Worm (Caenorhabditis elegans) whole organism, early embryonic: Measurements from ENCODE around the gene Y75D11A.2.
"Not testable (repeated sequence)": the region's sequence is repeated elsewhere in the genome, so short reads cannot be mapped to it uniquely, and the experiment has no call there.

Experiments used
- B0310.2 ChIP-seq: sonication (generic microtip); optimal IDR thresholded peaks from 2 replicates; lab custom pipeline; 2016; ENCODE audit warnings: mild to moderate bottlenecking, missing genetic modification characterization, missing compliant biosample characterization
- F13C5.2 ChIP-seq: sonication (generic microtip); optimal IDR thresholded peaks from 2 replicates; lab custom pipeline; 2017; ENCODE audit warnings: mild to moderate bottlenecking, missing genetic modification characterization, inconsistent platforms, missing compliant biosample characterization
- aly-1 ChIP-seq: sonication (generic microtip); optimal IDR thresholded peaks from 2 replicates; lab custom pipeline; 2016; ENCODE audit warnings: missing genetic modification characterization, missing compliant biosample characterization
- ama-1 ChIP-seq: fragments of 150-350 bp; optimal IDR thresholded peaks from 2 replicates; lab custom pipeline; 2014
- ceh-13 ChIP-seq: fragments of 200-800 bp; sonication (Bioruptor generic); optimal IDR thresholded peaks from 2 replicates; lab custom pipeline; 2018; ENCODE audit warnings: mild to moderate bottlenecking, missing genetic modification characterization, missing compliant biosample characterization
- ceh-36 ChIP-seq: sonication (generic microtip); optimal IDR thresholded peaks from 2 replicates; lab custom pipeline; 2016; ENCODE audit warnings: missing genetic modification characterization, inconsistent platforms, missing compliant biosample characterization
- ets-7 ChIP-seq: sonication (generic microtip); optimal IDR thresholded peaks from 2 replicates; lab custom pipeline; 2016; ENCODE audit warnings: missing genotype, missing genetic modification characterization, missing compliant biosample characterization
- flt-1 ChIP-seq: fragments of 200-800 bp; sonication (Bioruptor generic); IDR thresholded peaks from 2 replicates; pipeline ENCODE4 v1.3.6; 2022; ENCODE audit warnings: missing genetic modification characterization, missing compliant biosample characterization
- hmbx-1 ChIP-seq: sonication (generic microtip); optimal IDR thresholded peaks from 2 replicates; lab custom pipeline; 2016; ENCODE audit warnings: mild to moderate bottlenecking, missing genetic modification characterization, missing compliant biosample characterization
- hmg-4 ChIP-seq: fragments of 200-800 bp; sonication (Bioruptor generic); optimal IDR thresholded peaks from 2 replicates; lab custom pipeline; 2018; ENCODE audit warnings: mild to moderate bottlenecking, missing genetic modification characterization, missing compliant biosample characterization
- hnd-1 ChIP-seq: sonication (generic microtip); optimal IDR thresholded peaks from 2 replicates; lab custom pipeline; 2016; ENCODE audit warnings: missing genetic modification characterization, missing compliant biosample characterization
- pes-1 ChIP-seq: fragments of 200-800 bp; sonication (Bioruptor generic); IDR thresholded peaks from 2 replicates; pipeline ENCODE4 v1.3.6; 2022; ENCODE audit warnings: missing genetic modification reagents, missing genetic modification characterization, missing compliant biosample characterization
- scrt-1 ChIP-seq: fragments of 200-800 bp; sonication (Bioruptor generic); IDR thresholded peaks from 2 replicates; pipeline ENCODE4 v1.3.6; 2022; ENCODE audit warnings: missing genetic modification characterization, missing compliant biosample characterization
- sea-1 ChIP-seq: fragments of 200-800 bp; sonication (Bioruptor generic); conservative IDR thresholded peaks from 2 replicates; pipeline ENCODE4 v1.3.6; 2022; ENCODE audit warnings: missing genetic modification characterization, missing compliant biosample characterization
- tbx-11 ChIP-seq: fragments of 200-800 bp; sonication (Bioruptor generic); IDR thresholded peaks from 2 replicates; pipeline ENCODE4 v1.3.6; 2022; ENCODE audit warnings: missing genetic modification characterization, missing compliant biosample characterization
- tbx-37 ChIP-seq: fragments of 200-800 bp; sonication (Bioruptor generic); conservative IDR thresholded peaks from 2 replicates; pipeline ENCODE4 v1.3.6; 2022; ENCODE audit warnings: missing genetic modification reagents, missing genetic modification characterization, missing compliant biosample characterization
- tra-4 ChIP-seq: sonication (generic microtip); optimal IDR thresholded peaks from 2 replicates; lab custom pipeline; 2017; ENCODE audit warnings: missing genetic modification characterization, missing compliant biosample characterization

The Y75D11A.2 gene

ce11 chrX:1742530-1742929, at the start of gene Y75D11A.2:
Gene Y75D11A.2, plus strand, starts transcription at chrX:1742830.
- not testable (repeated sequence) for TF ChIP-seq aly-1 (tag; lab: Kevin White, UChicago); hnd-1; F13C5.2 (tag; lab: Kevin White, UChicago)

- not testable (repeated sequence) for TF ChIP-seq ama-1 (lab: Kevin White, UChicago); hmbx-1; tra-4 (tag; lab: Kevin White, UChicago)
Observed at ce11 chrX:1696879-1697278, 45.8 kb upstream of the Y75D11A.2 start, which contains the start of gene C36C9.4. Gene C36C9.4, minus strand, starts transcription at chrX:1696979.

- TF ChIP-seq B0310.2 (no peak), hmg-4 (no peak), tbx-11 (no peak), ceh-13 (GFP tag; lab: Kevin White, UChicago) (no peak), tbx-37 (no peak), tra-4 (tag; lab: Kevin White, UChicago) (no peak), F13C5.2 (tag; lab: Kevin White, UChicago) (no peak)
Observed at ce11 chrX:1698476-1698875, 44.2 kb upstream of the Y75D11A.2 start.

ce11 chrX:1703049-1703448, 39.6 kb upstream of the Y75D11A.2 start:
- no peak for TF ChIP-seq hnd-1
- TF ChIP-seq ama-1 (lab: Kevin White, UChicago), result no peak
- TF ChIP-seq hmg-4, result no peak

- TF ChIP-seq B0310.2 (no peak), ceh-13 (GFP tag; lab: Kevin White, UChicago) (no peak), ceh-36 (tag; lab: Kevin White, UChicago) (no peak), hmbx-1 (no peak), sea-1 (GFP tag; lab: Robert Waterston, UW) (no peak), pes-1 (GFP tag; lab: Robert Waterston, UW) (no peak), F13C5.2 (tag; lab: Kevin White, UChicago) (no peak), aly-1 (tag; lab: Kevin White, UChicago) (no peak), tra-4 (tag; lab: Kevin White, UChicago) (no peak), hnd-1 (no peak), tbx-11 (no peak), ets-7 (no peak), flt-1 (no peak), hmg-4 (no peak), ama-1 (lab: Kevin White, UChicago) (no peak), tbx-37 (no peak), scrt-1 (GFP tag; lab: Robert Waterston, UW) (no peak)
Observed at ce11 chrX:1703840-1704239, 38.8 kb upstream of the Y75D11A.2 start, which contains the start of gene C36C9.5. Gene C36C9.5, minus strand, starts transcription at chrX:1703940.

ce11 chrX:1706538-1706937, 36.1 kb upstream of the Y75D11A.2 start, which contains the start of gene F07G6.5:
Gene F07G6.5, minus strand, starts transcription at chrX:1706638.
- TF ChIP-seq ceh-36 (tag; lab: Kevin White, UChicago), result no peak
- TF ChIP-seq sea-1 (GFP tag; lab: Robert Waterston, UW), result no peak
- TF ChIP-seq flt-1, result no peak
- no peak for TF ChIP-seq F13C5.2 (tag; lab: Kevin White, UChicago)

- TF ChIP-seq B0310.2 (no peak), scrt-1 (GFP tag; lab: Robert Waterston, UW) (no peak), tbx-11 (no peak), ceh-13 (GFP tag; lab: Kevin White, UChicago) (no peak), tbx-37 (no peak)
Observed at ce11 chrX:1712538-1712937, 30.1 kb upstream of the Y75D11A.2 start, which contains the start of gene fbxa-52. Gene fbxa-52, minus strand, starts transcription at chrX:1712638.

ce11 chrX:1718479-1718878, 24.2 kb upstream of the Y75D11A.2 start, which contains the start of gene fbxa-53:
Gene fbxa-53, minus strand, starts transcription at chrX:1718579.
- TF ChIP-seq sea-1 (GFP tag; lab: Robert Waterston, UW) (no peak), scrt-1 (GFP tag; lab: Robert Waterston, UW) (no peak), flt-1 (no peak), hmbx-1 (no peak), ceh-36 (tag; lab: Kevin White, UChicago) (no peak), hmg-4 (no peak), B0310.2 (no peak), ets-7 (no peak), tbx-37 (no peak)

- no peak for TF ChIP-seq tbx-11
- TF ChIP-seq aly-1 (tag; lab: Kevin White, UChicago), result no peak
Observed at ce11 chrX:1720359-1720758, 22.3 kb upstream of the Y75D11A.2 start, which contains the start of gene F07G6.8. Gene F07G6.8, minus strand, starts transcription at chrX:1720459.

- TF ChIP-seq ceh-13 (GFP tag; lab: Kevin White, UChicago) (no peak), hnd-1 (no peak), sea-1 (GFP tag; lab: Robert Waterston, UW) (no peak), ama-1 (lab: Kevin White, UChicago) (no peak), tbx-11 (no peak), hmg-4 (no peak), tra-4 (tag; lab: Kevin White, UChicago) (no peak), scrt-1 (GFP tag; lab: Robert Waterston, UW) (no peak), aly-1 (tag; lab: Kevin White, UChicago) (no peak), F13C5.2 (tag; lab: Kevin White, UChicago) (no peak), B0310.2 (no peak), flt-1 (no peak), ets-7 (no peak), tbx-37 (no peak), hmbx-1 (no peak), ceh-36 (tag; lab: Kevin White, UChicago) (no peak), pes-1 (GFP tag; lab: Robert Waterston, UW) (no peak)
Observed at ce11 chrX:1727056-1727455, 15.6 kb upstream of the Y75D11A.2 start, which contains the start of gene F07G6.2. Gene F07G6.2, plus strand, starts transcription at chrX:1727356.
